Fruit fly (Drosophila melanogaster) whole organism, embryonic: Measurements from ENCODE around the gene CG7381.
A peak's percentile ranks its signal among the peaks of the same experiment; 100 is the strongest.

Experiments
- Antp ChIP-seq: fragments of 200-800 bp; sonication (Bioruptor generic); optimal IDR thresholded peaks from 3 replicates; lab custom pipeline; 2016; ENCODE audit warnings: missing biosample characterization, missing genetic modification characterization
- Bteb2 ChIP-seq: fragments of 200-800 bp; sonication (Bioruptor generic); optimal IDR thresholded peaks from 2 replicates; lab custom pipeline; 2016; ENCODE audit warnings: missing biosample characterization, missing genetic modification characterization
- CG10366 ChIP-seq: fragments of 200-800 bp; sonication (Bioruptor generic); IDR thresholded peaks from 2 replicates; pipeline ENCODE4 v1.3.6; 2022; ENCODE audit warnings: missing biosample characterization, missing genetic modification characterization
- CG10543 ChIP-seq: fragments of 200-800 bp; sonication (Bioruptor generic); optimal IDR thresholded peaks from 3 replicates; lab custom pipeline; 2017; ENCODE audit warnings: missing biosample characterization, mild to moderate bottlenecking, missing genetic modification characterization, moderate library complexity
- CG11085 ChIP-seq: fragments of 200-800 bp; sonication (Bioruptor generic); IDR thresholded peaks from 2 replicates; pipeline ENCODE4 v1.3.6; 2022; ENCODE audit warnings: missing biosample characterization, missing genetic modification characterization
- CG11695 ChIP-seq: fragments of 200-800 bp; sonication (Bioruptor generic); IDR thresholded peaks from 3 replicates; pipeline ENCODE4 v1.3.6; 2022; ENCODE audit warnings: missing biosample characterization, missing genetic modification characterization
- CG12071 ChIP-seq: fragments of 200-800 bp; sonication (Bioruptor generic); optimal IDR thresholded peaks from 3 replicates; lab custom pipeline; 2018; ENCODE audit warnings: missing biosample characterization, mild to moderate bottlenecking, missing genetic modification characterization
- CG1233 ChIP-seq: fragments of 200-800 bp; sonication (Bioruptor generic); optimal IDR thresholded peaks from 4 replicates; lab custom pipeline; 2018; ENCODE audit warnings: missing biosample characterization, mild to moderate bottlenecking, missing genetic modification characterization
- CG13624 ChIP-seq: fragments of 200-800 bp; sonication (Bioruptor generic); optimal IDR thresholded peaks from 2 replicates; lab custom pipeline; 2016; ENCODE audit warnings: missing biosample characterization, missing genetic modification characterization
- CG14860 ChIP-seq: fragments of 200-800 bp; sonication (Bioruptor generic); IDR thresholded peaks from 3 replicates; pipeline ENCODE4 v1.3.6; 2022; ENCODE audit warnings: missing biosample characterization, missing genetic modification characterization; ENCODE audit not compliant: partially characterized antibody
- CG14965 ChIP-seq: fragments of 200-800 bp; sonication (Bioruptor generic); optimal IDR thresholded peaks from 2 replicates; lab custom pipeline; 2016; ENCODE audit warnings: missing biosample characterization, missing genetic modification characterization, borderline replicate concordance
- CG17359 ChIP-seq: fragments of 200-800 bp; sonication (Bioruptor generic); optimal IDR thresholded peaks from 3 replicates; lab custom pipeline; 2018; ENCODE audit warnings: missing biosample characterization, mild to moderate bottlenecking, missing genetic modification characterization, moderate library complexity
- CG17385 ChIP-seq: fragments of 200-800 bp; sonication (Bioruptor generic); optimal IDR thresholded peaks from 3 replicates; lab custom pipeline; 2018; ENCODE audit warnings: missing biosample characterization, mild to moderate bottlenecking, missing genetic modification characterization
- CG18011 ChIP-seq: fragments of 200-800 bp; sonication (Bioruptor generic); optimal IDR thresholded peaks from 2 replicates; lab custom pipeline; 2017; ENCODE audit warnings: missing biosample characterization, missing genetic modification characterization, mild to moderate bottlenecking, moderate library complexity, missing genotype
- CG3163 ChIP-seq: fragments of 200-800 bp; sonication (Bioruptor generic); optimal IDR thresholded peaks from 3 replicates; lab custom pipeline; 2016; ENCODE audit warnings: missing biosample characterization, missing genetic modification characterization
- CG32532 ChIP-seq: fragments of 200-800 bp; sonication (Bioruptor generic); IDR thresholded peaks from 2 replicates; pipeline ENCODE4 v1.3.6; 2022; ENCODE audit warnings: missing biosample characterization, missing genetic modification characterization
- CG3407 ChIP-seq: fragments of 200-800 bp; sonication (Bioruptor generic); optimal IDR thresholded peaks from 2 replicates; lab custom pipeline; 2018; ENCODE audit warnings: missing biosample characterization, mild to moderate bottlenecking, missing genetic modification characterization
- CG34376 ChIP-seq: fragments of 200-800 bp; sonication (Bioruptor generic); optimal IDR thresholded peaks from 2 replicates; lab custom pipeline; 2018; ENCODE audit warnings: missing biosample characterization, mild to moderate bottlenecking, missing genetic modification characterization
- CG3995 ChIP-seq: fragments of 200-800 bp; sonication (Bioruptor generic); optimal IDR thresholded peaks from 3 replicates; lab custom pipeline; 2016; ENCODE audit warnings: missing biosample characterization, missing genetic modification characterization
- CG6272 ChIP-seq: fragments of 200-800 bp; sonication (Bioruptor generic); IDR thresholded peaks from 2 replicates; pipeline ENCODE4 v1.3.6; 2022; ENCODE audit warnings: missing biosample characterization, missing genetic modification characterization
- CG8281 ChIP-seq: fragments of 200-800 bp; sonication (Bioruptor generic); optimal IDR thresholded peaks from 2 replicates; lab custom pipeline; 2018; ENCODE audit warnings: missing biosample characterization, mild to moderate bottlenecking, missing genetic modification characterization, moderate library complexity
- CG8388 ChIP-seq: fragments of 200-800 bp; sonication (Bioruptor generic); optimal IDR thresholded peaks from 2 replicates; lab custom pipeline; 2019; ENCODE audit warnings: missing biosample characterization, mild to moderate bottlenecking, missing genetic modification characterization, moderate library complexity
- Camta ChIP-seq: fragments of 200-800 bp; sonication (Bioruptor generic); optimal IDR thresholded peaks from 2 replicates; lab custom pipeline; 2016; ENCODE audit warnings: missing biosample characterization, missing genetic modification characterization
- Dad ChIP-seq: fragments of 200-800 bp; sonication (Bioruptor generic); optimal IDR thresholded peaks from 3 replicates; lab custom pipeline; 2016; ENCODE audit warnings: missing biosample characterization, missing genetic modification characterization
- Dref ChIP-seq: fragments of 200-800 bp; sonication (Bioruptor generic); IDR thresholded peaks from 2 replicates; pipeline ENCODE4 v1.3.6; 2022; ENCODE audit warnings: missing biosample characterization, missing genetic modification characterization
- Hand ChIP-seq: fragments of 200-800 bp; sonication (Bioruptor generic); optimal IDR thresholded peaks from 2 replicates; lab custom pipeline; 2017; ENCODE audit warnings: mild to moderate bottlenecking, missing biosample characterization, missing genetic modification reagents, missing genetic modification characterization
- HmgZ ChIP-seq: fragments of 200-800 bp; sonication (Bioruptor generic); optimal IDR thresholded peaks from 2 replicates; lab custom pipeline; 2018; ENCODE audit warnings: missing biosample characterization, mild to moderate bottlenecking, missing genetic modification characterization
- Neu2 ChIP-seq: fragments of 200-800 bp; sonication (Bioruptor generic); optimal IDR thresholded peaks from 3 replicates; lab custom pipeline; 2016; ENCODE audit warnings: missing biosample characterization, missing genetic modification characterization, borderline replicate concordance
- Nf-YA ChIP-seq: fragments of 200-800 bp; sonication (Bioruptor generic); IDR thresholded peaks from 2 replicates; pipeline ENCODE4 v1.3.6; 2022; ENCODE audit warnings: missing biosample characterization, missing genetic modification characterization
- Pdp1 ChIP-seq, 2 experiments: fragments of 200-800 bp; sonication (Bioruptor generic); optimal IDR thresholded peaks; 3 replicates each; lab custom pipeline; 2016; ENCODE audit warnings: missing biosample characterization in 2 of 2, missing genetic modification characterization in 2 of 2, mild to moderate bottlenecking in 1 of 2, moderate library complexity in 1 of 2
- Usf ChIP-seq: fragments of 200-800 bp; sonication (Bioruptor generic); optimal IDR thresholded peaks from 2 replicates; lab custom pipeline; 2017; ENCODE audit warnings: missing genotype, missing biosample characterization, missing genetic modification characterization
- YL-1 ChIP-seq: fragments of 200-800 bp; sonication (Bioruptor generic); optimal IDR thresholded peaks from 3 replicates; lab custom pipeline; 2017; ENCODE audit warnings: missing biosample characterization, mild to moderate bottlenecking, missing genetic modification characterization
- abd-A ChIP-seq: fragments of 200-800 bp; sonication (Bioruptor generic); optimal IDR thresholded peaks from 3 replicates; lab custom pipeline; 2019; ENCODE audit warnings: missing biosample characterization, mild to moderate bottlenecking, missing genetic modification characterization, moderate library complexity
- cad ChIP-seq: fragments of >200 bp; optimal IDR thresholded peaks from 2 replicates; lab custom pipeline; 2017; ENCODE audit warnings: missing biosample characterization, missing genetic modification characterization
- cas ChIP-seq: fragments of 200-800 bp; sonication (Bioruptor generic); IDR thresholded peaks from 2 replicates; pipeline ENCODE4 v1.3.6; 2022; ENCODE audit warnings: missing biosample characterization, missing genetic modification characterization
- da ChIP-seq: fragments of 200-800 bp; sonication (Bioruptor generic); optimal IDR thresholded peaks from 2 replicates; lab custom pipeline; 2016; ENCODE audit warnings: missing biosample characterization, missing genetic modification characterization
- danr ChIP-seq: fragments of 200-800 bp; sonication (Bioruptor generic); IDR thresholded peaks from 2 replicates; pipeline ENCODE4 v1.3.6; 2022; ENCODE audit warnings: missing biosample characterization, missing genetic modification characterization
- dmrt11E ChIP-seq: fragments of 200-800 bp; sonication (Bioruptor generic); optimal IDR thresholded peaks from 3 replicates; lab custom pipeline; 2018; ENCODE audit warnings: missing biosample characterization, mild to moderate bottlenecking, missing genetic modification characterization, moderate library complexity
- fd102C ChIP-seq: fragments of 200-800 bp; sonication (Bioruptor generic); optimal IDR thresholded peaks from 2 replicates; lab custom pipeline; 2018; ENCODE audit warnings: missing biosample characterization, mild to moderate bottlenecking, missing genetic modification characterization, moderate library complexity
- fru ChIP-seq: fragments of >200 bp; optimal IDR thresholded peaks from 2 replicates; lab custom pipeline; 2017
- mirr ChIP-seq: fragments of 200-800 bp; sonication (Bioruptor generic); optimal IDR thresholded peaks from 3 replicates; lab custom pipeline; 2018; ENCODE audit warnings: missing biosample characterization, mild to moderate bottlenecking, missing genetic modification characterization
- pzg ChIP-seq: fragments of 200-800 bp; sonication (Bioruptor generic); optimal IDR thresholded peaks from 3 replicates; lab custom pipeline; 2018; ENCODE audit warnings: missing biosample characterization, mild to moderate bottlenecking, missing genetic modification characterization, moderate library complexity
- salm ChIP-seq: fragments of 200-800 bp; sonication (Bioruptor generic); optimal IDR thresholded peaks from 2 replicates; lab custom pipeline; 2018; ENCODE audit warnings: missing biosample characterization, mild to moderate bottlenecking, missing genetic modification characterization
- sisA ChIP-seq: fragments of 200-800 bp; sonication (Bioruptor generic); IDR thresholded peaks from 2 replicates; pipeline ENCODE4 v1.3.6; 2022; ENCODE audit warnings: missing biosample characterization, missing genetic modification characterization
- ssp ChIP-seq: fragments of 200-800 bp; sonication (Bioruptor generic); IDR thresholded peaks from 2 replicates; pipeline ENCODE4 v1.3.6; 2022; ENCODE audit warnings: missing biosample characterization, missing genetic modification characterization
- tll ChIP-seq, 2 experiments: fragments of 200-800 bp in 1 of 2; fragments of >200 bp in 1 of 2; sonication (Bioruptor generic) in 1 of 2; optimal IDR thresholded peaks; 2 replicates each; lab custom pipeline; 2017 to 2019; ENCODE audit warnings: missing biosample characterization in 2 of 2, missing genetic modification characterization in 2 of 2, mild to moderate bottlenecking in 1 of 2, moderate library complexity in 1 of 2
- ttk ChIP-seq: fragments of 200-800 bp; sonication (Bioruptor generic); IDR thresholded peaks from 2 replicates; pipeline ENCODE4 v2.1.2; 2022; ENCODE audit warnings: missing biosample characterization, missing genetic modification characterization
- unc-4 ChIP-seq: fragments of 200-800 bp; sonication (Bioruptor generic); IDR thresholded peaks from 2 replicates; pipeline ENCODE4 v1.3.6; 2022; ENCODE audit warnings: missing biosample characterization, missing genetic modification characterization; ENCODE audit not compliant: partially characterized antibody
- zfh2 ChIP-seq: fragments of 200-800 bp; sonication (Bioruptor generic); optimal IDR thresholded peaks from 2 replicates; lab custom pipeline; 2016; ENCODE audit warnings: missing biosample characterization, missing genetic modification characterization

CG7381 gene

DNA sequence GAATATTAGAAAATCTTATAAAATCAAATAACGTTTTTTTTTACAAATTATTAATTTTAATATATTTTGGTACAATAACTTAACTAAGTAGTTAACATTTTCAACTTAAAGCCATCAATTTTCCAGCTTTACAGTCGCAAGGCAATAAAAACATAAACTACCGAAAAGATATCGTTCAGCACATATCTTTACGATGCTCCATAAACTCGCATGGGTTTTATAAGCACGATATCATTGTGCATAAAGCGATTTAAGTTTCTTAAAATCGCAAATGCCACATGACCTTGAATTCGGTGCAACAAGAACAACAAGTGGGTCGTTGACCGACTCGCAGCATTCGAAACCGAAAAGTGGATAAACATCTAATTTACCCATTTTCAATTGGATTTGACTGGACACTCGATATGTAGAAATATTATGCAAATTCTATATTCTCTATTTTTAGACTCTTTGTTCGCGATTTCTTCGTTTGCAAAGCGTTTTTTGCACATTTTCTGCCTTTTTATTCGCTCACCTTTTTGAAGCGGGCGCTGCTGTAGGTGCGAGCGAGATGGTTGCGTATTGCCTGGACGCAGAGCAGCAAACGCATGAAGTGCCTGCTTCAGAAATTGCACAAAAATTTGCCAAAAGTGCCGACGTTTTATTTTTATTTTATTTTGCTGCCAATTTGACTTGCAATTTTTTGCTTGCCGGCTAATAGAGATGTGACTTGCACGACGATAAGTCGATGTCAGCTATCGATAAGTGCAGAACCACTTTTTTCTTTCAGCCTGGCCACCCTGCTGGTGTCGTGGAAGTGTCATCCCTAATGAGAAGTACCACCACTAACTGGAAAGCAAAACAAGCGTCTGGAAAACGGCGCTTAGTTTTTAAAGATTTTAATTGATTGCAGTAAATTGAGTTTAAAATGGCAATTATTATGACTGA is 16.1 kb downstream of the CG7381 start, which contains the start of gene Spc25 (continued):
- TF ChIP-seq CG3995 (GFP tag; lab: Kevin White, UChicago) (no peak), CG6272 (GFP tag; lab: Robert Waterston, UW) (peak; percentile 76), CG14965 (no peak), CG17385 (GFP tag; lab: Kevin White, UChicago) (no peak), da (GFP tag; lab: Kevin White, UChicago) (peak; percentile 24), YL-1 (GFP tag; lab: Kevin White, UChicago) (peak; percentile 30), abd-A (tag; lab: Kevin White, UChicago) (no peak), Usf (GFP tag; lab: Kevin White, UChicago) (no peak), CG8388 (peak; percentile 22), Dad (GFP tag; lab: Kevin White, UChicago) (peak; percentile 73), mirr (GFP tag; lab: Kevin White, UChicago) (no peak), cad (GFP tag; lab: Kevin White, UChicago) (no peak), CG8281 (tag; lab: Kevin White, UChicago) (no peak), ssp (peak; percentile 43), Nf-YA (GFP tag; lab: Robert Waterston, UW) (no peak), fd102C (GFP tag; lab: Kevin White, UChicago) (no peak), CG11085 (GFP tag; lab: Robert Waterston, UW) (no peak), Camta (GFP tag; lab: Kevin White, UChicago) (peak; percentile 42), CG1233 (GFP tag; lab: Kevin White, UChicago) (no peak), CG18011 (GFP tag; lab: Kevin White, UChicago) (no peak), fru (lab: Kevin White, UChicago) (no peak), Antp (GFP tag; lab: Kevin White, UChicago) (peak; percentile 78), CG3163 (GFP tag; lab: Kevin White, UChicago) (peak; percentile 38), Dref (GFP tag; lab: Robert Waterston, UW) (peak; percentile 96), tll (GFP tag; optimal IDR thresholded peaks at IDR 0.05; lab: Kevin White, UChicago) (peak in 1 of 2 experiments; percentile 40), CG14860 (peak; percentile 88), CG10366 (GFP tag; lab: Robert Waterston, UW) (peak; percentile 54), Pdp1 (GFP tag; optimal IDR thresholded peaks at IDR 0.05; lab: Kevin White, UChicago) (peak in 1 of 2 experiments; percentile 71), CG13624 (GFP tag; lab: Kevin White, UChicago) (peak; percentile 55), CG11695 (GFP tag; lab: Robert Waterston, UW) (no peak), sisA (no peak; the same call in 1 of the 2 replicates), zfh2 (GFP tag; lab: Kevin White, UChicago) (peak; percentile 75), CG12071 (GFP tag; lab: Kevin White, UChicago) (peak; percentile 50), HmgZ (peak; percentile 61), ttk (GFP tag; lab: Robert Waterston, UW) (peak; percentile 41; the same call in 1 of the 2 replicates), CG34376 (GFP tag; lab: Kevin White, UChicago) (no peak), danr (GFP tag; lab: Robert Waterston, UW) (no peak), cas (no peak), CG17359 (tag; lab: Kevin White, UChicago) (no peak), Bteb2 (GFP tag; lab: Kevin White, UChicago) (no peak), CG3407 (GFP tag; lab: Kevin White, UChicago) (no peak), unc-4 (GFP tag; lab: Robert Waterston, UW) (peak; percentile 93), pzg (GFP tag; lab: Kevin White, UChicago) (peak; percentile 91), salm (tag; lab: Kevin White, UChicago) (no peak), Neu2 (no peak), dmrt11E (tag; lab: Kevin White, UChicago) (peak; percentile 12), CG10543 (GFP tag; lab: Kevin White, UChicago) (no peak), Hand (GFP tag; lab: Kevin White, UChicago) (no peak), CG32532 (GFP tag; lab: Robert Waterston, UW) (peak; percentile 66)
